Worm (Caenorhabditis elegans) whole organism, L3 larva: ENCODE data around the gene srg-60.

Experiments
- R02D3.7 ChIP-seq: fragments of 150-350 bp; optimal IDR thresholded peaks from 2 replicates; lab custom pipeline; 2014; ENCODE audit warnings: missing biosample characterization, missing genetic modification characterization
- ceh-16 ChIP-seq: sonication (generic microtip); optimal IDR thresholded peaks from 2 replicates; lab custom pipeline; 2017; ENCODE audit warnings: missing biosample characterization, missing genetic modification characterization
- ceh-28 ChIP-seq: fragments of 150-350 bp; optimal IDR thresholded peaks from 2 replicates; lab custom pipeline; 2014; ENCODE audit warnings: missing biosample characterization, missing genetic modification reagents, missing genetic modification characterization
- ceh-82 ChIP-seq: fragments of 150-350 bp; optimal IDR thresholded peaks from 2 replicates; lab custom pipeline; 2014; ENCODE audit warnings: missing biosample characterization, missing genetic modification characterization
- daf-12 ChIP-seq: fragments of 150-350 bp; optimal IDR thresholded peaks from 2 replicates; lab custom pipeline; 2014; ENCODE audit warnings: missing biosample characterization, missing genetic modification reagents, missing genetic modification characterization
- egl-27 ChIP-seq: sonication (generic microtip); optimal IDR thresholded peaks from 4 replicates; lab custom pipeline; 2017; ENCODE audit warnings: missing biosample characterization, missing genetic modification reagents, missing genetic modification characterization
- egl-5 ChIP-seq: fragments of 150-350 bp; optimal IDR thresholded peaks from 2 replicates; lab custom pipeline; 2017; ENCODE audit warnings: missing biosample characterization, missing genetic modification reagents, missing genetic modification characterization, inconsistent platforms
- elt-2 ChIP-seq: sonication (generic microtip); optimal IDR thresholded peaks from 2 replicates; lab custom pipeline; 2016; ENCODE audit warnings: missing genetic modification reagents, mild to moderate bottlenecking, missing genetic modification characterization, missing compliant biosample characterization
- elt-3 ChIP-seq, 3 experiments: fragments of 150-350 bp in 1 of 3; sonication (generic microtip) in 2 of 3; optimal IDR thresholded peaks; 2 replicates in 2 of 3; 4 replicates in 1 of 3; lab custom pipeline; 2014 to 2017; ENCODE audit warnings: missing biosample characterization in 3 of 3, missing genetic modification characterization in 3 of 3
- eor-1 ChIP-seq, 2 experiments: fragments of 150-350 bp; optimal IDR thresholded peaks; 2 replicates each; lab custom pipeline; 2014 to 2018; ENCODE audit warnings: missing biosample characterization in 2 of 2, missing genetic modification characterization in 2 of 2
- fkh-2 ChIP-seq: fragments of 150-350 bp; optimal IDR thresholded peaks from 2 replicates; lab custom pipeline; 2014; ENCODE audit warnings: missing biosample characterization, missing genetic modification reagents, missing genetic modification characterization
- hmg-11 ChIP-seq: sonication (generic microtip); optimal IDR thresholded peaks from 2 replicates; lab custom pipeline; 2016; ENCODE audit warnings: missing genetic modification characterization, missing compliant biosample characterization
- jun-1 ChIP-seq: fragments of 150-350 bp; optimal IDR thresholded peaks from 2 replicates; lab custom pipeline; 2014; ENCODE audit warnings: missing biosample characterization, missing genetic modification reagents, missing genetic modification characterization
- lin-15B ChIP-seq: fragments of 150-350 bp; optimal IDR thresholded peaks from 2 replicates; lab custom pipeline; 2014; ENCODE audit warnings: missing biosample characterization, missing genetic modification characterization
- lin-39 ChIP-seq: fragments of 150-350 bp; optimal IDR thresholded peaks from 2 replicates; lab custom pipeline; 2018; ENCODE audit warnings: missing biosample characterization, missing genetic modification reagents, missing genetic modification characterization
- lsy-12 ChIP-seq: sonication (generic microtip); optimal IDR thresholded peaks from 2 replicates; lab custom pipeline; 2016; ENCODE audit warnings: mild to moderate bottlenecking, missing genetic modification characterization, missing compliant biosample characterization
- mml-1 ChIP-seq: fragments of 150-350 bp; sonication (generic microtip); optimal IDR thresholded peaks from 3 replicates; lab custom pipeline; 2014; ENCODE audit warnings: missing biosample characterization, missing genetic modification characterization
- nfya-1 ChIP-seq: sonication (generic microtip); optimal IDR thresholded peaks from 2 replicates; lab custom pipeline; 2017; ENCODE audit warnings: missing genetic modification characterization, mild to moderate bottlenecking, missing compliant biosample characterization, antibody characterized with exemption, moderate library complexity; ENCODE audit not compliant: insufficient read depth
- nhr-11 ChIP-seq: fragments of 150-350 bp; optimal IDR thresholded peaks from 2 replicates; lab custom pipeline; 2014; ENCODE audit warnings: missing biosample characterization, missing genetic modification characterization
- nhr-12 ChIP-seq: fragments of 150-350 bp; optimal IDR thresholded peaks from 2 replicates; lab custom pipeline; 2014; ENCODE audit warnings: missing biosample characterization, missing genetic modification characterization
- nhr-23 ChIP-seq: fragments of 150-350 bp; optimal IDR thresholded peaks from 2 replicates; lab custom pipeline; 2014; ENCODE audit warnings: missing biosample characterization, missing genetic modification reagents, missing genetic modification characterization
- nhr-237 ChIP-seq: fragments of 150-350 bp; optimal IDR thresholded peaks from 2 replicates; lab custom pipeline; 2014; ENCODE audit warnings: missing biosample characterization, missing genetic modification characterization
- nhr-25 ChIP-seq: sonication (generic microtip); optimal IDR thresholded peaks from 2 replicates; lab custom pipeline; 2017; ENCODE audit warnings: missing biosample characterization, missing genetic modification characterization
- nhr-43 ChIP-seq: sonication (generic microtip); optimal IDR thresholded peaks from 2 replicates; lab custom pipeline; 2016; ENCODE audit warnings: mild to moderate bottlenecking, missing genetic modification characterization, missing compliant biosample characterization; ENCODE audit not compliant: poor library complexity, severe bottlenecking
- pha-4 ChIP-seq: fragments of 150-350 bp; optimal IDR thresholded peaks from 2 replicates; lab custom pipeline; 2014; ENCODE audit warnings: missing biosample characterization, missing genetic modification reagents, missing genetic modification characterization
- pqm-1 ChIP-seq: fragments of 150-350 bp; optimal IDR thresholded peaks from 2 replicates; lab custom pipeline; 2017; ENCODE audit warnings: missing biosample characterization, missing genetic modification characterization, inconsistent platforms
- sea-2 ChIP-seq: fragments of 150-350 bp; sonication (generic microtip); optimal IDR thresholded peaks from 4 replicates; lab custom pipeline; 2014; ENCODE audit warnings: missing biosample characterization, missing genetic modification reagents, missing genetic modification characterization
- skn-1 ChIP-seq: fragments of 150-350 bp; optimal IDR thresholded peaks from 2 replicates; lab custom pipeline; 2014; ENCODE audit warnings: missing biosample characterization, missing genetic modification characterization
- snpc-4 ChIP-seq: fragments of 150-350 bp; optimal IDR thresholded peaks from 2 replicates; lab custom pipeline; 2014; ENCODE audit warnings: missing biosample characterization, missing genetic modification characterization
- tbx-2 ChIP-seq: sonication (generic microtip); optimal IDR thresholded peaks from 2 replicates; lab custom pipeline; 2016; ENCODE audit warnings: mild to moderate bottlenecking, missing genetic modification characterization, missing compliant biosample characterization
- ztf-11 ChIP-seq: fragments of 150-350 bp; optimal IDR thresholded peaks from 2 replicates; lab custom pipeline; 2014; ENCODE audit warnings: missing biosample characterization, missing genetic modification characterization

The srg-60 gene

ce11 chrV:2672603-2673002 lies 49.9 kb downstream of the srg-60 start, which contains the start of gene W02G9.3:
Gene W02G9.3 (plus strand): TSS chrV:2672986.
- TF ChIP-seq ztf-11 (tag; lab: Kevin White, UChicago) (no peak), mml-1 (tag; lab: Kevin White, UChicago) (no peak), tbx-2 (no peak), sea-2 (no peak), hmg-11 (tag; lab: Kevin White, UChicago) (peak; percentile 58), ceh-82 (tag; lab: Kevin White, UChicago) (no peak), pha-4 (tag; lab: Kevin White, UChicago) (peak; percentile 93), nfya-1 (tag; lab: Kevin White, UChicago) (peak; percentile 75), fkh-2 (no peak), daf-12 (no peak), nhr-237 (tag; lab: Kevin White, UChicago) (no peak), snpc-4 (tag; lab: Kevin White, UChicago) (peak; percentile 67), R02D3.7 (tag; lab: Kevin White, UChicago) (peak; percentile 22), lsy-12 (tag; lab: Kevin White, UChicago) (no peak), ceh-16 (no peak), elt-3 (tag; optimal IDR thresholded peaks at IDR 0.05; lab: Kevin White, UChicago) (no peak), nhr-43 (tag; lab: Kevin White, UChicago) (peak; percentile 12), egl-27 (peak; percentile 55), lin-39 (tag; lab: Kevin White, UChicago) (peak; percentile 81), pqm-1 (peak; percentile 78), nhr-25 (tag; lab: Kevin White, UChicago) (no peak), nhr-23 (tag; lab: Kevin White, UChicago) (peak; percentile 65), egl-5 (tag; lab: Kevin White, UChicago) (peak; percentile 84), elt-2 (peak; percentile 40), skn-1 (peak; percentile 33), lin-15B (peak; percentile 89), ceh-28 (tag; lab: Kevin White, UChicago) (peak; percentile 19), jun-1 (tag; lab: Kevin White, UChicago) (no peak), eor-1 (tag; optimal IDR thresholded peaks at IDR 0.05; lab: Kevin White, UChicago) (no peak), nhr-11 (tag; lab: Kevin White, UChicago) (peak; percentile 96), nhr-12 (no peak)
- TF ChIP-seq, all 47 proteins: peak for 16
